Fruit fly (Drosophila melanogaster) whole organism, embryonic: ENCODE measurements around the gene CG17036.

Experiments
- Atf-2 ChIP-seq: fragments of 200-800 bp; sonication (Bioruptor generic); optimal IDR thresholded peaks from 2 replicates; lab custom pipeline; 2016; ENCODE audit warnings: missing biosample characterization, missing genetic modification characterization
- Awh ChIP-seq: fragments of 200-800 bp; sonication (Bioruptor generic); IDR thresholded peaks from 2 replicates; pipeline ENCODE4, ENCODE4 v1.3.6; 2022; ENCODE audit warnings: missing biosample characterization, missing genetic modification characterization
- B-H1 ChIP-seq: fragments of 200-800 bp; sonication (Bioruptor generic); IDR thresholded peaks from 3 replicates; pipeline ENCODE4 v1.3.6; 2022; ENCODE audit warnings: missing biosample characterization, missing genetic modification characterization
- CG10979 ChIP-seq: fragments of 200-800 bp; sonication (Bioruptor generic); optimal IDR thresholded peaks from 2 replicates; lab custom pipeline; 2018; ENCODE audit warnings: missing biosample characterization, mild to moderate bottlenecking, missing genetic modification characterization, moderate library complexity
- CG11504 ChIP-seq: fragments of 200-800 bp; sonication (Bioruptor generic); optimal IDR thresholded peaks from 3 replicates; lab custom pipeline; 2019; ENCODE audit warnings: missing biosample characterization, mild to moderate bottlenecking, missing genetic modification characterization, moderate library complexity
- CG11723 ChIP-seq: fragments of 200-800 bp; sonication (Bioruptor generic); optimal IDR thresholded peaks from 2 replicates; lab custom pipeline; 2017; ENCODE audit warnings: missing biosample characterization, mild to moderate bottlenecking, missing genetic modification characterization
- CG13287 ChIP-seq: fragments of 200-800 bp; sonication (Bioruptor generic); IDR thresholded peaks from 2 replicates; pipeline ENCODE4 v1.3.6; 2022; ENCODE audit warnings: missing biosample characterization, missing genetic modification characterization; ENCODE audit not compliant: partially characterized antibody
- CG14014 ChIP-seq: fragments of 200-800 bp; sonication (Bioruptor generic); IDR thresholded peaks from 2 replicates; pipeline ENCODE4 v1.3.6; 2022; ENCODE audit warnings: missing biosample characterization, missing genetic modification characterization
- CG1529 ChIP-seq: fragments of 200-800 bp; sonication (Bioruptor generic); optimal IDR thresholded peaks from 3 replicates; lab custom pipeline; 2018; ENCODE audit warnings: missing biosample characterization, missing genetic modification characterization
- CG17802 ChIP-seq: fragments of 200-800 bp; sonication (Bioruptor generic); optimal IDR thresholded peaks from 2 replicates; lab custom pipeline; 2018; ENCODE audit warnings: missing biosample characterization, mild to moderate bottlenecking, missing genetic modification characterization, moderate library complexity
- CG34422 ChIP-seq: fragments of 200-800 bp; sonication (Bioruptor generic); IDR thresholded peaks from 3 replicates; pipeline ENCODE4 v1.3.6; 2022; ENCODE audit warnings: missing biosample characterization, missing genetic modification characterization
- CG4730 ChIP-seq: fragments of 200-800 bp; sonication (Bioruptor generic); IDR thresholded peaks from 2 replicates; pipeline ENCODE4 v1.3.6; 2022; ENCODE audit warnings: missing biosample characterization, missing genetic modification characterization
- CG7372 ChIP-seq: fragments of 200-800 bp; sonication (Bioruptor generic); IDR thresholded peaks from 2 replicates; pipeline ENCODE4 v1.3.6; 2022; ENCODE audit warnings: missing biosample characterization, missing genetic modification characterization
- CG9215 ChIP-seq: fragments of 200-800 bp; sonication (Bioruptor generic); IDR thresholded peaks from 2 replicates; pipeline ENCODE4 v1.3.6; 2022; ENCODE audit warnings: missing biosample characterization, missing genetic modification characterization
- E2f2 ChIP-seq: fragments of 200-800 bp; sonication (Bioruptor generic); IDR thresholded peaks from 2 replicates; pipeline ENCODE4 v1.3.6; 2022; ENCODE audit warnings: missing biosample characterization, missing genetic modification characterization
- Eip74EF ChIP-seq, 2 experiments: fragments of 200-800 bp in 1 of 2; fragments of >200 bp in 1 of 2; sonication (Bioruptor generic) in 1 of 2; optimal IDR thresholded peaks; 2 replicates each; lab custom pipeline; 2017 to 2019; ENCODE audit warnings: missing biosample characterization in 2 of 2, missing genetic modification characterization in 2 of 2, mild to moderate bottlenecking in 1 of 2, moderate library complexity in 1 of 2
- H2.0 ChIP-seq: fragments of 200-800 bp; sonication (Bioruptor generic); IDR thresholded peaks from 2 replicates; pipeline ENCODE4 v1.3.6; 2022; ENCODE audit warnings: missing biosample characterization, missing genetic modification characterization
- HLH4C ChIP-seq: fragments of 200-800 bp; sonication (Bioruptor generic); IDR thresholded peaks from 3 replicates; pipeline ENCODE4 v1.3.6; 2022; ENCODE audit warnings: missing biosample characterization, missing genetic modification characterization; ENCODE audit not compliant: partially characterized antibody
- Hr3 ChIP-seq: fragments of 200-800 bp; sonication (Bioruptor generic); optimal IDR thresholded peaks from 3 replicates; lab custom pipeline; 2016; ENCODE audit warnings: missing biosample characterization, missing genetic modification characterization
- Jarid2 ChIP-seq: fragments of 200-800 bp; sonication (Bioruptor generic); optimal IDR thresholded peaks from 3 replicates; lab custom pipeline; 2017; ENCODE audit warnings: mild to moderate bottlenecking, missing biosample characterization, missing genetic modification reagents, missing genetic modification characterization
- Lhr ChIP-seq: fragments of 200-800 bp; sonication (Bioruptor generic); optimal IDR thresholded peaks from 3 replicates; lab custom pipeline; 2017; ENCODE audit warnings: mild to moderate bottlenecking, missing biosample characterization, missing genetic modification reagents, missing genetic modification characterization
- NFAT ChIP-seq: fragments of 200-800 bp; sonication (Bioruptor generic); IDR thresholded peaks from 2 replicates; pipeline ENCODE4 v1.3.6; 2022; ENCODE audit warnings: missing biosample characterization, missing genetic modification characterization
- Sox100B ChIP-seq: fragments of 200-800 bp; sonication (Bioruptor generic); optimal IDR thresholded peaks from 3 replicates; lab custom pipeline; 2018; ENCODE audit warnings: missing biosample characterization, mild to moderate bottlenecking, missing genetic modification characterization
- Tbp ChIP-seq: fragments of >200 bp; optimal IDR thresholded peaks from 2 replicates; lab custom pipeline; 2018; ENCODE audit warnings: missing biosample characterization, missing genetic modification characterization
- YL-1 ChIP-seq: fragments of 200-800 bp; sonication (Bioruptor generic); optimal IDR thresholded peaks from 3 replicates; lab custom pipeline; 2017; ENCODE audit warnings: missing biosample characterization, mild to moderate bottlenecking, missing genetic modification characterization
- ato ChIP-seq: fragments of 200-800 bp; sonication (Bioruptor generic); IDR thresholded peaks from 2 replicates; pipeline ENCODE4 v1.3.6; 2022; ENCODE audit warnings: missing biosample characterization, missing genetic modification characterization; ENCODE audit not compliant: partially characterized antibody
- bsh ChIP-seq, 2 experiments: fragments of 200-800 bp; sonication (Bioruptor generic); optimal IDR thresholded peaks; 2 replicates each; lab custom pipeline; 2017 to 2018; ENCODE audit warnings: mild to moderate bottlenecking in 2 of 2, missing biosample characterization in 2 of 2, missing genetic modification characterization in 2 of 2, moderate library complexity in 1 of 2
- cad ChIP-seq: fragments of >200 bp; optimal IDR thresholded peaks from 2 replicates; lab custom pipeline; 2017; ENCODE audit warnings: missing biosample characterization, missing genetic modification characterization
- ci ChIP-seq: fragments of 200-800 bp; sonication (Bioruptor generic); IDR thresholded peaks from 3 replicates; pipeline ENCODE4 v1.3.6; 2022; ENCODE audit warnings: missing biosample characterization, missing genetic modification characterization
- corto ChIP-seq: fragments of 200-800 bp; sonication (Bioruptor generic); optimal IDR thresholded peaks from 2 replicates; lab custom pipeline; 2016; ENCODE audit warnings: missing biosample characterization, mild to moderate bottlenecking, missing genetic modification characterization, moderate library complexity
- dan ChIP-seq: fragments of 200-800 bp; sonication (Bioruptor generic); IDR thresholded peaks from 2 replicates; pipeline ENCODE4 v1.3.6; 2022; ENCODE audit warnings: missing biosample characterization, missing genetic modification characterization
- emc ChIP-seq: fragments of 200-800 bp; sonication (Bioruptor generic); optimal IDR thresholded peaks from 2 replicates; lab custom pipeline; 2016; ENCODE audit warnings: missing biosample characterization, missing genetic modification characterization
- fd96Cb ChIP-seq: fragments of 200-800 bp; sonication (Bioruptor generic); optimal IDR thresholded peaks from 2 replicates; lab custom pipeline; 2018; ENCODE audit warnings: missing biosample characterization, mild to moderate bottlenecking, missing genetic modification characterization, moderate library complexity
- h ChIP-seq: fragments of >200 bp; optimal IDR thresholded peaks from 2 replicates; lab custom pipeline; 2017
- hbn ChIP-seq: fragments of 200-800 bp; sonication (Bioruptor generic); IDR thresholded peaks from 2 replicates; pipeline ENCODE4 v1.3.6; 2022; ENCODE audit warnings: missing biosample characterization, missing genetic modification characterization; ENCODE audit not compliant: partially characterized antibody
- jumu ChIP-seq: fragments of 200-800 bp; sonication (Bioruptor generic); optimal IDR thresholded peaks from 3 replicates; lab custom pipeline; 2016; ENCODE audit warnings: missing biosample characterization, missing genetic modification characterization
- lmd ChIP-seq: fragments of 200-800 bp; sonication (Bioruptor generic); IDR thresholded peaks from 2 replicates; pipeline ENCODE4 v1.3.6; 2022; ENCODE audit warnings: missing biosample characterization, missing genetic modification characterization
- lov ChIP-seq, 2 experiments: fragments of 200-800 bp in 1 of 2; fragments of >200 bp in 1 of 2; sonication (Bioruptor generic) in 1 of 2; IDR thresholded peaks in 1 of 2; optimal IDR thresholded peaks in 1 of 2; 2 replicates in 1 of 2; 3 replicates in 1 of 2; pipeline versions ENCODE4 v1.3.6 to Lab custom; 2017 to 2022; ENCODE audit warnings: missing biosample characterization in 1 of 2, missing genetic modification characterization in 1 of 2
- nerfin-1 ChIP-seq: fragments of 200-800 bp; sonication (Bioruptor generic); optimal IDR thresholded peaks from 3 replicates; lab custom pipeline; 2019; ENCODE audit warnings: missing biosample characterization, mild to moderate bottlenecking, missing genetic modification characterization, moderate library complexity
- nmo ChIP-seq: fragments of 200-800 bp; sonication (Bioruptor generic); optimal IDR thresholded peaks from 2 replicates; lab custom pipeline; 2018; ENCODE audit warnings: missing biosample characterization, mild to moderate bottlenecking, missing genetic modification characterization, moderate library complexity
- otp ChIP-seq: fragments of 200-800 bp; sonication (Bioruptor generic); IDR thresholded peaks from 3 replicates; pipeline ENCODE4, ENCODE4 v1.3.6; 2022; ENCODE audit warnings: missing biosample characterization, missing genetic modification characterization
- repo ChIP-seq: fragments of 200-800 bp; sonication (Bioruptor generic); optimal IDR thresholded peaks from 2 replicates; lab custom pipeline; 2016; ENCODE audit warnings: missing biosample characterization, missing genetic modification characterization
- ro ChIP-seq: fragments of 200-800 bp; sonication (Bioruptor generic); IDR thresholded peaks from 2 replicates; pipeline ENCODE4 v1.3.6; 2022; ENCODE audit warnings: missing biosample characterization, missing genetic modification characterization
- schlank ChIP-seq: fragments of 200-800 bp; sonication (Bioruptor generic); optimal IDR thresholded peaks from 2 replicates; lab custom pipeline; 2018; ENCODE audit warnings: missing biosample characterization, mild to moderate bottlenecking, missing genetic modification characterization
- sqz ChIP-seq: fragments of 200-800 bp; sonication (Bioruptor generic); optimal IDR thresholded peaks from 3 replicates; lab custom pipeline; 2018; ENCODE audit warnings: missing biosample characterization, mild to moderate bottlenecking, missing genetic modification characterization
- stc ChIP-seq: fragments of 200-800 bp; sonication (Bioruptor generic); IDR thresholded peaks from 2 replicates; pipeline ENCODE4 v1.3.6; 2022; ENCODE audit warnings: missing biosample characterization, missing genetic modification characterization
- tll ChIP-seq, 2 experiments: fragments of 200-800 bp in 1 of 2; fragments of >200 bp in 1 of 2; sonication (Bioruptor generic) in 1 of 2; optimal IDR thresholded peaks; 2 replicates each; lab custom pipeline; 2017 to 2019; ENCODE audit warnings: missing biosample characterization in 2 of 2, missing genetic modification characterization in 2 of 2, mild to moderate bottlenecking in 1 of 2, moderate library complexity in 1 of 2

CG17036 gene

dm6 chr2L:12720430-12721396 lies 20.2 kb upstream of the CG17036 start (continued):
- TF ChIP-seq bsh (GFP tag; optimal IDR thresholded peaks at IDR 0.05; lab: Kevin White, UChicago) (peak in 1 of 2 experiments; percentile 17), Awh (GFP tag; lab: Robert Waterston, UW) (no peak; the same call in 1 of the 2 replicates), YL-1 (GFP tag; lab: Kevin White, UChicago) (no peak), nmo (GFP tag; lab: Kevin White, UChicago) (peak; percentile 65), sqz (no peak), ci (GFP tag; lab: Robert Waterston, UW) (peak; percentile 63; the same call in 2 of the 3 replicates), CG4730 (GFP tag; lab: Robert Waterston, UW) (peak; percentile 48; the same call in 1 of the 2 replicates), CG11504 (tag; lab: Kevin White, UChicago) (peak; percentile 72), HLH4C (GFP tag; lab: Robert Waterston, UW) (no peak), fd96Cb (tag; lab: Kevin White, UChicago) (no peak), emc (GFP tag; lab: Kevin White, UChicago) (no peak), CG11723 (GFP tag; lab: Kevin White, UChicago) (no peak), repo (no peak), Lhr (GFP tag; lab: Kevin White, UChicago) (no peak), nerfin-1 (tag; lab: Kevin White, UChicago) (peak; percentile 38), dan (no peak), H2.0 (GFP tag; lab: Robert Waterston, UW) (0 out of 2 replicates have a peak, but pooled peaks have one; percentile 7), h (lab: Kevin White, UChicago) (no peak), Atf-2 (GFP tag; lab: Kevin White, UChicago) (no peak), jumu (no peak), CG9215 (GFP tag; lab: Robert Waterston, UW) (peak; percentile 69), lmd (GFP tag; lab: Robert Waterston, UW) (peak; percentile 35; the same call in 1 of the 2 replicates), Tbp (GFP tag; lab: Kevin White, UChicago) (no peak), E2f2 (GFP tag; lab: Robert Waterston, UW) (no peak), hbn (no peak), Jarid2 (GFP tag; lab: Kevin White, UChicago) (peak; percentile 15), B-H1 (peak; percentile 51; the same call in 2 of the 3 replicates), CG10979 (tag; lab: Kevin White, UChicago) (peak; percentile 50), cad (GFP tag; lab: Kevin White, UChicago) (no peak), otp (GFP tag; lab: Robert Waterston, UW) (peak; percentile 37; the same call in 1 of the 3 replicates), CG17802 (tag; lab: Kevin White, UChicago) (no peak), Hr3 (GFP tag; lab: Kevin White, UChicago) (peak; percentile 45), NFAT (GFP tag; lab: Robert Waterston, UW) (0 out of 2 replicates have a peak, but pooled peaks have one; percentile 4), CG34422 (0 out of 3 replicates have a peak, but pooled peaks have one; percentile 53), ro (GFP tag; lab: Robert Waterston, UW) (no peak), Eip74EF (GFP tag; optimal IDR thresholded peaks at IDR 0.05; lab: Kevin White, UChicago) (no peak), CG7372 (GFP tag; lab: Robert Waterston, UW) (no peak), tll (GFP tag; optimal IDR thresholded peaks at IDR 0.05; lab: Kevin White, UChicago) (no peak), Sox100B (GFP tag; lab: Kevin White, UChicago) (peak; percentile 25), CG13287 (no peak), CG14014 (GFP tag; lab: Robert Waterston, UW) (peak; percentile 59), schlank (no peak), corto (no peak), ato (GFP tag; lab: Robert Waterston, UW) (no peak), CG1529 (no peak), stc (GFP tag; lab: Robert Waterston, UW) (peak; percentile 70), lov (optimal IDR thresholded peaks at IDR 0.05; lab: Kevin White, UChicago) (no peak), lov (GFP tag; IDR thresholded peaks at IDR 0.05; lab: Robert Waterston, UW) (0 out of 3 replicates have a peak, but pooled peaks have one; percentile 38)
